Worm (Caenorhabditis elegans): ENCODE data around the gene fbxa-99.

fbxa-99 gene

ce11 chrV:15959456-15959855 is 23.2 kb downstream of the fbxa-99 start:
- TF ChIP-seq rnt-1 (tag; optimal IDR thresholded peaks at IDR 0.05) (no peak), dve-1 (tag; optimal IDR thresholded peaks at IDR 0.05) (no peak), pqm-1 (tag; optimal IDR thresholded peaks at IDR 0.05) (no peak), ceh-30 (tag; optimal IDR thresholded peaks at IDR 0.05) (no peak), mec-3 (tag; optimal IDR thresholded peaks at IDR 0.05; ENCODE audit: borderline replicate concordance) (no peak), ceh-24 (tag; optimal IDR thresholded peaks at IDR 0.05) (no peak), hlh-13 (GFP tag; optimal IDR thresholded peaks at IDR 0.05) (no peak), ceh-34 (tag; optimal IDR thresholded peaks at IDR 0.05) (no peak), nhr-11 (tag; optimal IDR thresholded peaks at IDR 0.05) (no peak), lim-6 (tag; optimal IDR thresholded peaks at IDR 0.05) (no peak), ceh-48 (tag; optimal IDR thresholded peaks at IDR 0.05) (no peak), F13H6.1 (tag; optimal IDR thresholded peaks at IDR 0.05) (no peak), fax-1 (tag; optimal IDR thresholded peaks at IDR 0.05) (no peak), ztf-16 (tag; optimal IDR thresholded peaks at IDR 0.05) (no peak), K09A11.1 (tag; optimal IDR thresholded peaks at IDR 0.05; ENCODE audit: insufficient read depth) (no peak)

- no peak for TF ChIP-seq ztf-16 (tag; optimal IDR thresholded peaks at IDR 0.05)
- no peak for TF ChIP-seq nhr-232 (tag; optimal IDR thresholded peaks at IDR 0.05)
- no peak for TF ChIP-seq ceh-48 (tag; optimal IDR thresholded peaks at IDR 0.05)
- TF ChIP-seq ceh-30 (tag; optimal IDR thresholded peaks at IDR 0.05) = no peak
- no peak for TF ChIP-seq pqm-1 (tag; optimal IDR thresholded peaks at IDR 0.05)
- TF ChIP-seq nfya-1 (tag; optimal IDR thresholded peaks at IDR 0.05) = no peak
- TF ChIP-seq ceh-18 (tag; optimal IDR thresholded peaks at IDR 0.05) = no peak
- no peak for TF ChIP-seq tbx-7 (tag; optimal IDR thresholded peaks at IDR 0.05)
- TF ChIP-seq pha-2 (tag; optimal IDR thresholded peaks at IDR 0.05) = no peak
- no peak for TF ChIP-seq pag-3 (tag; optimal IDR thresholded peaks at IDR 0.05; ENCODE audit: borderline replicate concordance)
- TF ChIP-seq ceh-31 (tag; optimal IDR thresholded peaks at IDR 0.05) = no peak
- TF ChIP-seq ceh-45 (GFP tag; IDR thresholded peaks at IDR 0.05) = no peak
- no peak for TF ChIP-seq madf-2 (tag; optimal IDR thresholded peaks at IDR 0.05)
Measured at ce11 chrV:15957098-15957497, 25.6 kb downstream of the fbxa-99 start, which contains the start of gene F36G9.3. TSS of gene F36G9.3 (plus strand) at chrV:15957398.

ce11 chrV:15955497-15955896 is 27.2 kb downstream of the fbxa-99 start, which contains the start of gene srh-186:
TSS of gene srh-186 (plus strand) at chrV:15955797.
- TF ChIP-seq fax-1 (tag; optimal IDR thresholded peaks at IDR 0.05) = no peak
- TF ChIP-seq che-1 (tag; optimal IDR thresholded peaks at IDR 0.05) = no peak
- no peak for TF ChIP-seq K09A11.1 (tag; optimal IDR thresholded peaks at IDR 0.05; ENCODE audit: insufficient read depth)
- TF ChIP-seq odd-2 (tag; optimal IDR thresholded peaks at IDR 0.05) = no peak
- TF ChIP-seq ceh-2 (tag; optimal IDR thresholded peaks at IDR 0.05) = no peak
- TF ChIP-seq lim-6 (tag; optimal IDR thresholded peaks at IDR 0.05) = no peak

- no peak for TF ChIP-seq ets-4 (tag; optimal IDR thresholded peaks at IDR 0.05)
- TF ChIP-seq elt-2 (tag; optimal IDR thresholded peaks at IDR 0.05) = no peak
- TF ChIP-seq pros-1 (tag; optimal IDR thresholded peaks at IDR 0.05) = no peak
- no peak for TF ChIP-seq C38D4.7 (GFP tag; optimal IDR thresholded peaks at IDR 0.05)
- TF ChIP-seq ceh-34 (tag; optimal IDR thresholded peaks at IDR 0.05) = no peak
- TF ChIP-seq npax-4 (tag; optimal IDR thresholded peaks at IDR 0.05) = no peak
- no peak for TF ChIP-seq dmd-4 (tag; optimal IDR thresholded peaks at IDR 0.05; ENCODE audit: borderline replicate concordance)
- no peak for TF ChIP-seq lin-11 (tag; optimal IDR thresholded peaks at IDR 0.05)
- TF ChIP-seq hlh-8 (tag; optimal IDR thresholded peaks at IDR 0.05) = no peak
- no peak for TF ChIP-seq pqm-1 (tag; optimal IDR thresholded peaks at IDR 0.05)
- no peak for TF ChIP-seq ref-2 (tag; optimal IDR thresholded peaks at IDR 0.05)
- TF ChIP-seq pax-1 (tag; optimal IDR thresholded peaks at IDR 0.05) = no peak
- no peak for TF ChIP-seq ceh-9 (tag; optimal IDR thresholded peaks at IDR 0.05)
- no peak for TF ChIP-seq nhr-232 (tag; optimal IDR thresholded peaks at IDR 0.05)
- no peak for TF ChIP-seq fkh-6 (tag; optimal IDR thresholded peaks at IDR 0.05)
- no peak for TF ChIP-seq ceh-6 (GFP tag; optimal IDR thresholded peaks at IDR 0.05)
- TF ChIP-seq nfya-1 (tag; optimal IDR thresholded peaks at IDR 0.05) = no peak
- no peak for TF ChIP-seq pha-2 (tag; optimal IDR thresholded peaks at IDR 0.05)
- no peak for TF ChIP-seq ama-1 (optimal IDR thresholded peaks at IDR 0.05)
- TF ChIP-seq K09A11.1 (tag; optimal IDR thresholded peaks at IDR 0.05; ENCODE audit: insufficient read depth) = no peak
Measured at ce11 chrV:15954932-15955331, 27.7 kb downstream of the fbxa-99 start, which contains the start of gene srw-57. TSS of gene srw-57 (minus strand) at chrV:15955032.

All from whole organism, late embryonic.